Worm (Caenorhabditis elegans) whole organism, L1 larva: Measurements from ENCODE around the gene srw-13.
"Not testable (repeated sequence)": the region's sequence is repeated elsewhere in the genome, so short reads cannot be mapped to it uniquely, and the experiment has no call there.

Source experiments
- F16B12.6 ChIP-seq: fragments of 150-350 bp; optimal IDR thresholded peaks from 2 replicates; lab custom pipeline; 2014; ENCODE audit warnings: missing biosample characterization, missing genetic modification characterization
- ceh-63 ChIP-seq: fragments of 200-800 bp; sonication (Bioruptor generic); optimal IDR thresholded peaks from 2 replicates; lab custom pipeline; 2018; ENCODE audit warnings: mild to moderate bottlenecking, missing genetic modification characterization, missing compliant biosample characterization
- lin-13 ChIP-seq: fragments of 150-350 bp; optimal IDR thresholded peaks from 2 replicates; lab custom pipeline; 2014; ENCODE audit warnings: missing biosample characterization, missing genetic modification reagents, missing genetic modification characterization
- nhr-237 ChIP-seq: fragments of 150-350 bp; optimal IDR thresholded peaks from 2 replicates; lab custom pipeline; 2014; ENCODE audit warnings: missing biosample characterization, missing genetic modification characterization

- not testable (repeated sequence) for TF ChIP-seq F16B12.6 (tag; lab: Kevin White, UChicago); lin-13 (GFP tag; lab: Kevin White, UChicago); nhr-237 (tag; lab: Kevin White, UChicago); ceh-63 (GFP tag; lab: Kevin White, UChicago)
Observed at ce11 chrV:15207681-15208080, 24.6 kb upstream of the srw-13 start, which contains the start of gene C41G6.12.
